Fruit fly (Drosophila melanogaster) whole organism, embryonic: ENCODE measurements around the gene CG8507.

Experiments
- Asciz ChIP-seq: fragments of 200-800 bp; sonication (Bioruptor generic); optimal IDR thresholded peaks from 2 replicates; lab custom pipeline; 2017; ENCODE audit warnings: missing biosample characterization, mild to moderate bottlenecking, missing genetic modification characterization, missing genetic modification reagents
- C15 ChIP-seq: fragments of 200-800 bp; sonication (Bioruptor generic); IDR thresholded peaks from 3 replicates; pipeline ENCODE4 v1.3.6; 2022; ENCODE audit warnings: missing biosample characterization, missing genetic modification characterization
- CG10147 ChIP-seq: fragments of 200-800 bp; sonication (Bioruptor generic); optimal IDR thresholded peaks from 2 replicates; lab custom pipeline; 2019; ENCODE audit warnings: missing biosample characterization, mild to moderate bottlenecking, missing genetic modification characterization, moderate library complexity
- CG11398 ChIP-seq: fragments of 200-800 bp; sonication (Bioruptor generic); optimal IDR thresholded peaks from 2 replicates; lab custom pipeline; 2016; ENCODE audit warnings: missing biosample characterization, missing genetic modification characterization
- CG11695 ChIP-seq: fragments of 200-800 bp; sonication (Bioruptor generic); IDR thresholded peaks from 3 replicates; pipeline ENCODE4 v1.3.6; 2022; ENCODE audit warnings: missing biosample characterization, missing genetic modification characterization
- CG12104 ChIP-seq: fragments of 200-800 bp; sonication (Bioruptor generic); optimal IDR thresholded peaks from 3 replicates; lab custom pipeline; 2016; ENCODE audit warnings: missing biosample characterization, missing genetic modification characterization
- CG12155 ChIP-seq: fragments of 200-800 bp; sonication (Bioruptor generic); optimal IDR thresholded peaks from 3 replicates; lab custom pipeline; 2016; ENCODE audit warnings: missing biosample characterization, missing genetic modification characterization
- CG13894 ChIP-seq: fragments of 200-800 bp; sonication (Bioruptor generic); optimal IDR thresholded peaks from 3 replicates; lab custom pipeline; 2018; ENCODE audit warnings: missing biosample characterization, mild to moderate bottlenecking, missing genetic modification characterization, moderate library complexity
- CG14667 ChIP-seq: fragments of 200-800 bp; sonication (Bioruptor generic); IDR thresholded peaks from 2 replicates; pipeline ENCODE4 v1.3.6; 2022; ENCODE audit warnings: missing biosample characterization, missing genetic modification characterization
- CG16815 ChIP-seq: fragments of 200-800 bp; sonication (Bioruptor generic); optimal IDR thresholded peaks from 3 replicates; lab custom pipeline; 2017; ENCODE audit warnings: missing biosample characterization, mild to moderate bottlenecking, missing genetic modification characterization
- CG31388 ChIP-seq: fragments of 200-800 bp; sonication (Bioruptor generic); optimal IDR thresholded peaks from 2 replicates; lab custom pipeline; 2016; ENCODE audit warnings: missing biosample characterization, missing genetic modification characterization
- CG33213 ChIP-seq: fragments of 200-800 bp; sonication (Bioruptor generic); optimal IDR thresholded peaks from 3 replicates; lab custom pipeline; 2016; ENCODE audit warnings: missing biosample characterization, missing genetic modification characterization
- CG33557 ChIP-seq: fragments of 200-800 bp; sonication (Bioruptor generic); optimal IDR thresholded peaks from 2 replicates; lab custom pipeline; 2019; ENCODE audit warnings: missing biosample characterization, mild to moderate bottlenecking, missing genetic modification characterization, moderate library complexity
- CG3407 ChIP-seq: fragments of 200-800 bp; sonication (Bioruptor generic); optimal IDR thresholded peaks from 2 replicates; lab custom pipeline; 2018; ENCODE audit warnings: missing biosample characterization, mild to moderate bottlenecking, missing genetic modification characterization
- CG3847 ChIP-seq: fragments of 200-800 bp; sonication (Bioruptor generic); IDR thresholded peaks from 2 replicates; pipeline ENCODE4 v1.3.6; 2022; ENCODE audit warnings: missing biosample characterization, missing genetic modification characterization
- CG4730 ChIP-seq: fragments of 200-800 bp; sonication (Bioruptor generic); IDR thresholded peaks from 2 replicates; pipeline ENCODE4 v1.3.6; 2022; ENCODE audit warnings: missing biosample characterization, missing genetic modification characterization
- CG6689 ChIP-seq: fragments of 200-800 bp; sonication (Bioruptor generic); IDR thresholded peaks from 2 replicates; pipeline ENCODE4 v1.3.6; 2022; ENCODE audit warnings: missing biosample characterization, missing genetic modification characterization
- CG7271 ChIP-seq: fragments of 200-800 bp; sonication (Bioruptor generic); optimal IDR thresholded peaks from 2 replicates; lab custom pipeline; 2018; ENCODE audit warnings: missing biosample characterization, mild to moderate bottlenecking, missing genetic modification characterization, moderate library complexity
- CG7963 ChIP-seq: fragments of 200-800 bp; sonication (Bioruptor generic); IDR thresholded peaks from 3 replicates; pipeline ENCODE4 v1.3.6; 2022; ENCODE audit warnings: missing biosample characterization, missing genetic modification characterization; ENCODE audit not compliant: partially characterized antibody
- CG8388 ChIP-seq: fragments of 200-800 bp; sonication (Bioruptor generic); optimal IDR thresholded peaks from 2 replicates; lab custom pipeline; 2019; ENCODE audit warnings: missing biosample characterization, mild to moderate bottlenecking, missing genetic modification characterization, moderate library complexity
- CG8765 ChIP-seq: fragments of 200-800 bp; sonication (Bioruptor generic); IDR thresholded peaks from 2 replicates; pipeline ENCODE4 v1.3.6; 2022; ENCODE audit warnings: missing biosample characterization, missing genetic modification characterization
- CG8944 ChIP-seq: fragments of 200-800 bp; sonication (Bioruptor generic); optimal IDR thresholded peaks from 3 replicates; lab custom pipeline; 2016; ENCODE audit warnings: missing biosample characterization, missing genetic modification characterization
- CG9437 ChIP-seq: fragments of 200-800 bp; sonication (Bioruptor generic); optimal IDR thresholded peaks from 2 replicates; lab custom pipeline; 2018; ENCODE audit warnings: missing biosample characterization, mild to moderate bottlenecking, missing genetic modification characterization
- CrebB ChIP-seq: fragments of 200-800 bp; sonication (Bioruptor generic); optimal IDR thresholded peaks from 3 replicates; lab custom pipeline; 2018; ENCODE audit warnings: missing biosample characterization, mild to moderate bottlenecking, missing genetic modification characterization
- D19B ChIP-seq: fragments of 200-800 bp; sonication (Bioruptor generic); optimal IDR thresholded peaks from 2 replicates; lab custom pipeline; 2017; ENCODE audit warnings: missing biosample characterization, mild to moderate bottlenecking, missing genetic modification characterization
- Drgx ChIP-seq: fragments of 200-800 bp; sonication (Bioruptor generic); IDR thresholded peaks from 2 replicates; pipeline ENCODE4 v1.3.6; 2022; ENCODE audit warnings: missing biosample characterization, missing genetic modification characterization
- Elba2 ChIP-seq: fragments of 200-800 bp; sonication (Bioruptor generic); optimal IDR thresholded peaks from 3 replicates; lab custom pipeline; 2016; ENCODE audit warnings: missing biosample characterization, missing genetic modification characterization
- Gug ChIP-seq: fragments of 200-800 bp; sonication (Bioruptor generic); IDR thresholded peaks from 4 replicates; pipeline ENCODE4 v1.3.6; 2022; ENCODE audit warnings: missing biosample characterization, missing genetic modification characterization
- Hmx ChIP-seq: fragments of 200-800 bp; sonication (Bioruptor generic); optimal IDR thresholded peaks from 2 replicates; lab custom pipeline; 2016; ENCODE audit warnings: missing biosample characterization, missing genetic modification characterization
- Mes4 ChIP-seq: fragments of 200-800 bp; sonication (Bioruptor generic); optimal IDR thresholded peaks from 2 replicates; lab custom pipeline; 2016; ENCODE audit warnings: missing biosample characterization, missing genetic modification characterization
- NC2α ChIP-seq: fragments of 200-800 bp; sonication (Bioruptor generic); optimal IDR thresholded peaks from 2 replicates; lab custom pipeline; 2016; ENCODE audit warnings: missing biosample characterization, missing genetic modification characterization
- Nf-YA ChIP-seq: fragments of 200-800 bp; sonication (Bioruptor generic); IDR thresholded peaks from 2 replicates; pipeline ENCODE4 v1.3.6; 2022; ENCODE audit warnings: missing biosample characterization, missing genetic modification characterization
- Optix ChIP-seq: fragments of 200-800 bp; sonication (Bioruptor generic); IDR thresholded peaks from 3 replicates; pipeline ENCODE4 v1.3.6; 2022; ENCODE audit warnings: missing biosample characterization, missing genetic modification characterization
- PHDP ChIP-seq: fragments of 200-800 bp; sonication (Bioruptor generic); optimal IDR thresholded peaks from 3 replicates; lab custom pipeline; 2018; ENCODE audit warnings: missing biosample characterization, mild to moderate bottlenecking, missing genetic modification characterization, moderate library complexity
- Sox100B ChIP-seq: fragments of 200-800 bp; sonication (Bioruptor generic); optimal IDR thresholded peaks from 3 replicates; lab custom pipeline; 2018; ENCODE audit warnings: missing biosample characterization, mild to moderate bottlenecking, missing genetic modification characterization
- Sry-β ChIP-seq: fragments of 200-800 bp; sonication (Bioruptor generic); optimal IDR thresholded peaks from 2 replicates; lab custom pipeline; 2018; ENCODE audit warnings: missing biosample characterization, mild to moderate bottlenecking, missing genetic modification characterization, moderate library complexity
- Ssrp ChIP-seq: fragments of 200-800 bp; sonication (Bioruptor generic); optimal IDR thresholded peaks from 2 replicates; lab custom pipeline; 2018; ENCODE audit warnings: missing biosample characterization, mild to moderate bottlenecking, missing genetic modification characterization, moderate library complexity
- YL-1 ChIP-seq: fragments of 200-800 bp; sonication (Bioruptor generic); optimal IDR thresholded peaks from 3 replicates; lab custom pipeline; 2017; ENCODE audit warnings: missing biosample characterization, mild to moderate bottlenecking, missing genetic modification characterization
- ase ChIP-seq: fragments of 200-800 bp; sonication (Bioruptor generic); IDR thresholded peaks from 3 replicates; pipeline ENCODE4 v1.3.6; 2022; ENCODE audit warnings: missing biosample characterization, missing genetic modification characterization
- br ChIP-seq: fragments of >200 bp; optimal IDR thresholded peaks from 2 replicates; lab custom pipeline; 2017
- chn ChIP-seq: fragments of 200-800 bp; sonication (Bioruptor generic); optimal IDR thresholded peaks from 2 replicates; lab custom pipeline; 2016; ENCODE audit warnings: missing biosample characterization, missing genetic modification characterization
- dysf ChIP-seq: fragments of 200-800 bp; sonication (Bioruptor generic); IDR thresholded peaks from 3 replicates; pipeline ENCODE4 v1.3.6; 2022; ENCODE audit warnings: missing biosample characterization, missing genetic modification characterization
- en ChIP-seq: fragments of 200-800 bp; sonication (Bioruptor generic); optimal IDR thresholded peaks from 2 replicates; lab custom pipeline; 2016; ENCODE audit warnings: missing biosample characterization, missing genetic modification characterization
- ewg ChIP-seq: fragments of 200-800 bp; sonication (Bioruptor generic); optimal IDR thresholded peaks from 3 replicates; lab custom pipeline; 2017; ENCODE audit warnings: mild to moderate bottlenecking, missing biosample characterization, missing genetic modification reagents, missing genetic modification characterization
- hb ChIP-seq: fragments of 200-800 bp; sonication (Bioruptor generic); IDR thresholded peaks from 3 replicates; pipeline ENCODE4 v1.3.6; 2022; ENCODE audit warnings: missing biosample characterization, missing genetic modification characterization; ENCODE audit not compliant: partially characterized antibody
- jumu ChIP-seq: fragments of 200-800 bp; sonication (Bioruptor generic); optimal IDR thresholded peaks from 3 replicates; lab custom pipeline; 2016; ENCODE audit warnings: missing biosample characterization, missing genetic modification characterization
- lilli ChIP-seq: fragments of 200-800 bp; sonication (Bioruptor generic); optimal IDR thresholded peaks from 3 replicates; lab custom pipeline; 2016; ENCODE audit warnings: missing biosample characterization, missing genetic modification characterization
- nmo ChIP-seq: fragments of 200-800 bp; sonication (Bioruptor generic); optimal IDR thresholded peaks from 2 replicates; lab custom pipeline; 2018; ENCODE audit warnings: missing biosample characterization, mild to moderate bottlenecking, missing genetic modification characterization, moderate library complexity
- pnt ChIP-seq: fragments of 200-800 bp; sonication (Bioruptor generic); optimal IDR thresholded peaks from 3 replicates; lab custom pipeline; 2016; ENCODE audit warnings: missing biosample characterization, missing genetic modification characterization
- ranshi ChIP-seq: fragments of 200-800 bp; sonication (Bioruptor generic); IDR thresholded peaks from 2 replicates; pipeline ENCODE4 v1.3.6; 2022; ENCODE audit warnings: missing biosample characterization, missing genetic modification characterization
- sr ChIP-seq: fragments of 200-800 bp; sonication (Bioruptor generic); IDR thresholded peaks from 3 replicates; pipeline ENCODE4 v1.3.6; 2022; ENCODE audit warnings: missing biosample characterization, missing genetic modification characterization

CG8507 gene

DNA sequence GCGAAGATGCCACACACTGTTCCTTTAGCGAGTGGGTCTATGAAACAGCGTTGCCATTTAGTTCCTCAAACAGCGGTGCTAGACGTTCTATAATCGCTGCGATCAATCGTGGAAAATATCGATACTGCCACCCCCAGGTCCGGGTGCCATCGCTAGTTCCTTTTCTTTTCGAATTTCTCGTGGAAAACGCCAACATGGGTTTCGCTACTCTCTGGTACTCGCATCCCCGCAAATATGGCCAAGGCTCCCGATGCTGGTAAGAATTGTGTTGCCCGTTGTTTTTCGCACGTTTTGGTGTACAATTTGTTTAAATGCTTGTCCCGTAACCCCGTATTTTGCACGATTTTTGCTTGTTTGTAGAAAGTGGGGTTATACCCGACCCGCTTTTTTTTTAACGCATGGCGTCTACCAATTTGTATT, 13.3 kb upstream of the CG8507 start, which contains the start of gene RpS29 (continued):
- TF ChIP-seq hb (GFP tag; lab: Robert Waterston, UW) (peak; percentile 89), Mes4 (peak; percentile 84), C15 (GFP tag; lab: Robert Waterston, UW) (0 out of 3 replicates have a peak, but pooled peaks have one; percentile 43), CrebB (tag; lab: Kevin White, UChicago) (peak; percentile 87), Drgx (GFP tag; lab: Robert Waterston, UW) (0 out of 2 replicates have a peak, but pooled peaks have one; percentile 33), CG3407 (GFP tag; lab: Kevin White, UChicago) (peak; percentile 48), Ssrp (tag; lab: Kevin White, UChicago) (peak; percentile 16), CG11398 (GFP tag; lab: Kevin White, UChicago) (peak; percentile 65), chn (peak; percentile 82), CG12155 (peak; percentile 97), CG11695 (peak; percentile 47; the same call in 2 of the 3 replicates), CG33557 (peak; percentile 67), CG8944 (GFP tag; lab: Kevin White, UChicago) (peak; percentile 84), Sry-β (GFP tag; lab: Kevin White, UChicago) (peak; percentile 53), Optix (GFP tag; lab: Robert Waterston, UW) (peak; percentile 46; the same call in 1 of the 3 replicates), CG10147 (GFP tag; lab: Kevin White, UChicago) (peak; percentile 58), ewg (GFP tag; lab: Kevin White, UChicago) (peak; percentile 57), pnt (peak; percentile 73), CG7271 (peak; percentile 60), CG3847 (GFP tag; lab: Robert Waterston, UW) (peak; percentile 97), CG31388 (GFP tag; lab: Kevin White, UChicago) (no peak), NC2α (GFP tag; lab: Kevin White, UChicago) (peak; percentile 53), CG12104 (GFP tag; lab: Kevin White, UChicago) (peak; percentile 68), Sox100B (no peak), CG7963 (GFP tag; lab: Robert Waterston, UW) (peak; percentile 79), CG16815 (peak; percentile 2), YL-1 (peak; percentile 99), CG8765 (GFP tag; lab: Robert Waterston, UW) (no peak), jumu (peak; percentile 88), Hmx (no peak), sr (peak; percentile 61; the same call in 2 of the 3 replicates), Gug (GFP tag; lab: Robert Waterston, UW) (peak; percentile 87), CG14667 (GFP tag; lab: Robert Waterston, UW) (peak; percentile 54; the same call in 1 of the 2 replicates), CG4730 (peak; percentile 46; the same call in 1 of the 2 replicates), PHDP (tag; lab: Kevin White, UChicago) (peak; percentile 67), Nf-YA (GFP tag; lab: Robert Waterston, UW) (peak; percentile 59), br (lab: Kevin White, UChicago) (no peak), CG33213 (GFP tag; lab: Kevin White, UChicago) (peak; percentile 94), lilli (GFP tag; lab: Kevin White, UChicago) (peak; percentile 91), ase (GFP tag; lab: Robert Waterston, UW) (peak; percentile 65; the same call in 2 of the 3 replicates), Asciz (GFP tag; lab: Kevin White, UChicago) (peak; percentile 71), CG9437 (GFP tag; lab: Kevin White, UChicago) (no peak), nmo (GFP tag; lab: Kevin White, UChicago) (peak; percentile 78), ranshi (GFP tag; lab: Robert Waterston, UW) (peak; percentile 68), CG6689 (GFP tag; lab: Robert Waterston, UW) (peak; percentile 28; the same call in 1 of the 2 replicates), CG8388 (GFP tag; lab: Kevin White, UChicago) (peak; percentile 52), D19B (no peak), dysf (GFP tag; lab: Robert Waterston, UW) (peak; percentile 80), Elba2 (GFP tag; lab: Kevin White, UChicago) (no peak), CG13894 (tag; lab: Kevin White, UChicago) (peak; percentile 91), en (GFP tag; lab: Kevin White, UChicago) (peak; percentile 59)
